Worm (Caenorhabditis elegans) whole organism, L3 larva: ENCODE results near the gene frpr-9.

Source experiments
- R02D3.7 ChIP-seq: fragments of 150-350 bp; optimal IDR thresholded peaks from 2 replicates; lab custom pipeline; 2014; ENCODE audit warnings: missing biosample characterization, missing genetic modification characterization
- ZK546.5 ChIP-seq: sonication (generic microtip); optimal IDR thresholded peaks from 2 replicates; lab custom pipeline; 2017; ENCODE audit warnings: missing biosample characterization, missing genetic modification characterization
- ama-1 ChIP-seq: fragments of 150-350 bp; optimal IDR thresholded peaks from 2 replicates; lab custom pipeline; 2018
- ceh-16 ChIP-seq: sonication (generic microtip); optimal IDR thresholded peaks from 2 replicates; lab custom pipeline; 2017; ENCODE audit warnings: missing biosample characterization, missing genetic modification characterization
- ceh-28 ChIP-seq: fragments of 150-350 bp; optimal IDR thresholded peaks from 2 replicates; lab custom pipeline; 2014; ENCODE audit warnings: missing biosample characterization, missing genetic modification reagents, missing genetic modification characterization
- daf-12 ChIP-seq: fragments of 150-350 bp; optimal IDR thresholded peaks from 2 replicates; lab custom pipeline; 2014; ENCODE audit warnings: missing biosample characterization, missing genetic modification reagents, missing genetic modification characterization
- egl-27 ChIP-seq: sonication (generic microtip); optimal IDR thresholded peaks from 4 replicates; lab custom pipeline; 2017; ENCODE audit warnings: missing biosample characterization, missing genetic modification reagents, missing genetic modification characterization
- egl-5 ChIP-seq: fragments of 150-350 bp; optimal IDR thresholded peaks from 2 replicates; lab custom pipeline; 2017; ENCODE audit warnings: missing biosample characterization, missing genetic modification reagents, missing genetic modification characterization, inconsistent platforms
- elt-1 ChIP-seq: fragments of 150-350 bp; optimal IDR thresholded peaks from 2 replicates; lab custom pipeline; 2014; ENCODE audit warnings: missing biosample characterization, missing genetic modification characterization
- elt-2 ChIP-seq: sonication (generic microtip); optimal IDR thresholded peaks from 2 replicates; lab custom pipeline; 2016; ENCODE audit warnings: missing genetic modification reagents, mild to moderate bottlenecking, missing genetic modification characterization, missing compliant biosample characterization
- elt-3 ChIP-seq, 3 experiments: fragments of 150-350 bp in 1 of 3; sonication (generic microtip) in 2 of 3; optimal IDR thresholded peaks; 2 replicates in 2 of 3; 4 replicates in 1 of 3; lab custom pipeline; 2014 to 2017; ENCODE audit warnings: missing biosample characterization in 3 of 3, missing genetic modification characterization in 3 of 3
- eor-1 ChIP-seq, 2 experiments: fragments of 150-350 bp; optimal IDR thresholded peaks; 2 replicates each; lab custom pipeline; 2014 to 2018; ENCODE audit warnings: missing biosample characterization in 2 of 2, missing genetic modification characterization in 2 of 2
- fkh-10 ChIP-seq: sonication (generic microtip); optimal IDR thresholded peaks from 2 replicates; lab custom pipeline; 2017; ENCODE audit warnings: missing biosample characterization, missing genetic modification reagents, missing genetic modification characterization
- fkh-2 ChIP-seq: fragments of 150-350 bp; optimal IDR thresholded peaks from 2 replicates; lab custom pipeline; 2014; ENCODE audit warnings: missing biosample characterization, missing genetic modification reagents, missing genetic modification characterization
- fos-1 ChIP-seq: fragments of 150-350 bp; optimal IDR thresholded peaks from 2 replicates; lab custom pipeline; 2014; ENCODE audit warnings: missing biosample characterization, missing genetic modification characterization
- hmg-11 ChIP-seq: sonication (generic microtip); optimal IDR thresholded peaks from 2 replicates; lab custom pipeline; 2016; ENCODE audit warnings: missing genetic modification characterization, missing compliant biosample characterization
- jun-1 ChIP-seq: fragments of 150-350 bp; optimal IDR thresholded peaks from 2 replicates; lab custom pipeline; 2014; ENCODE audit warnings: missing biosample characterization, missing genetic modification reagents, missing genetic modification characterization
- lsy-12 ChIP-seq: sonication (generic microtip); optimal IDR thresholded peaks from 2 replicates; lab custom pipeline; 2016; ENCODE audit warnings: mild to moderate bottlenecking, missing genetic modification characterization, missing compliant biosample characterization
- mml-1 ChIP-seq: fragments of 150-350 bp; sonication (generic microtip); optimal IDR thresholded peaks from 3 replicates; lab custom pipeline; 2014; ENCODE audit warnings: missing biosample characterization, missing genetic modification characterization
- nfya-1 ChIP-seq: sonication (generic microtip); optimal IDR thresholded peaks from 2 replicates; lab custom pipeline; 2017; ENCODE audit warnings: missing genetic modification characterization, mild to moderate bottlenecking, missing compliant biosample characterization, antibody characterized with exemption, moderate library complexity; ENCODE audit not compliant: insufficient read depth
- nhr-11 ChIP-seq: fragments of 150-350 bp; optimal IDR thresholded peaks from 2 replicates; lab custom pipeline; 2014; ENCODE audit warnings: missing biosample characterization, missing genetic modification characterization
- nhr-12 ChIP-seq: fragments of 150-350 bp; optimal IDR thresholded peaks from 2 replicates; lab custom pipeline; 2014; ENCODE audit warnings: missing biosample characterization, missing genetic modification characterization
- nhr-23 ChIP-seq: fragments of 150-350 bp; optimal IDR thresholded peaks from 2 replicates; lab custom pipeline; 2014; ENCODE audit warnings: missing biosample characterization, missing genetic modification reagents, missing genetic modification characterization
- nhr-237 ChIP-seq: fragments of 150-350 bp; optimal IDR thresholded peaks from 2 replicates; lab custom pipeline; 2014; ENCODE audit warnings: missing biosample characterization, missing genetic modification characterization
- nhr-25 ChIP-seq: sonication (generic microtip); optimal IDR thresholded peaks from 2 replicates; lab custom pipeline; 2017; ENCODE audit warnings: missing biosample characterization, missing genetic modification characterization
- nhr-28 ChIP-seq: fragments of 150-350 bp; optimal IDR thresholded peaks from 2 replicates; lab custom pipeline; 2014; ENCODE audit warnings: missing biosample characterization, missing genetic modification characterization
- nhr-76 ChIP-seq: fragments of 150-350 bp; sonication (generic microtip); optimal IDR thresholded peaks from 5 replicates; lab custom pipeline; 2014; ENCODE audit warnings: missing biosample characterization, missing genetic modification characterization
- nhr-77 ChIP-seq: fragments of 150-350 bp; optimal IDR thresholded peaks from 2 replicates; lab custom pipeline; 2014; ENCODE audit warnings: missing biosample characterization, missing genetic modification characterization
- pha-4 ChIP-seq: fragments of 150-350 bp; optimal IDR thresholded peaks from 2 replicates; lab custom pipeline; 2014; ENCODE audit warnings: missing biosample characterization, missing genetic modification reagents, missing genetic modification characterization
- pqm-1 ChIP-seq: fragments of 150-350 bp; optimal IDR thresholded peaks from 2 replicates; lab custom pipeline; 2017; ENCODE audit warnings: missing biosample characterization, missing genetic modification characterization, inconsistent platforms
- snpc-4 ChIP-seq: fragments of 150-350 bp; optimal IDR thresholded peaks from 2 replicates; lab custom pipeline; 2014; ENCODE audit warnings: missing biosample characterization, missing genetic modification characterization
- unc-39 ChIP-seq: sonication (generic microtip); optimal IDR thresholded peaks from 4 replicates; lab custom pipeline; 2017; ENCODE audit warnings: missing biosample characterization, missing genetic modification characterization
- unc-62 ChIP-seq: fragments of 150-350 bp; sonication (generic microtip); optimal IDR thresholded peaks from 4 replicates; lab custom pipeline; 2014; ENCODE audit warnings: missing biosample characterization, missing genetic modification reagents, missing genetic modification characterization
- zag-1 ChIP-seq: fragments of 150-350 bp; optimal IDR thresholded peaks from 2 replicates; lab custom pipeline; 2014; ENCODE audit warnings: missing biosample characterization, missing genetic modification characterization
- ztf-11 ChIP-seq: fragments of 150-350 bp; optimal IDR thresholded peaks from 2 replicates; lab custom pipeline; 2014; ENCODE audit warnings: missing biosample characterization, missing genetic modification characterization
- ztf-4 ChIP-seq: fragments of 150-350 bp; optimal IDR thresholded peaks from 2 replicates; lab custom pipeline; 2014; ENCODE audit warnings: missing biosample characterization, missing genetic modification characterization

Gene frpr-9

DNA sequence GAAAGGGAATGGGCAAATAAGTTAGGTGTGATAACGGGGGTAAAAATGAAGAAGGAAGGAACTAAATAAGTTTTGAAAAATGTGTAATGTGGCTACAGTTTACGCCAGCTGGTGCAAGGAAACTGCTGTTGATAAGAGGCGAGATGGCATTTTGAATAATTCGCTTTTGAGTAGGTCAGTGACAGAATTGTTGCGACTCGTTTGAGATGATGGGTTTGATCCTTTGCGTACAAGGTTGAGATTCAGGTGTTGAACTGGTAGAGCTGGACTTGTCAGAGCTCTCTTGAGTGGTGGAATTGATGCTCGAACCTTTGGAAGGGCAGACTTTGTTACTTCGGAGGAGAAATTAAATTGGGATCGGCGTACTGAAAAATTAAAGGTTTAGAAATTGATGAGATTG, 19.9 kb downstream of the frpr-9 start:
- TF ChIP-seq nhr-25 (tag; lab: Kevin White, UChicago) (peak; percentile 10), nhr-77 (tag; lab: Kevin White, UChicago) (no peak), unc-39 (tag; lab: Kevin White, UChicago) (no peak)
- TF ChIP-seq, all 47 proteins: peak for 1

DNA sequence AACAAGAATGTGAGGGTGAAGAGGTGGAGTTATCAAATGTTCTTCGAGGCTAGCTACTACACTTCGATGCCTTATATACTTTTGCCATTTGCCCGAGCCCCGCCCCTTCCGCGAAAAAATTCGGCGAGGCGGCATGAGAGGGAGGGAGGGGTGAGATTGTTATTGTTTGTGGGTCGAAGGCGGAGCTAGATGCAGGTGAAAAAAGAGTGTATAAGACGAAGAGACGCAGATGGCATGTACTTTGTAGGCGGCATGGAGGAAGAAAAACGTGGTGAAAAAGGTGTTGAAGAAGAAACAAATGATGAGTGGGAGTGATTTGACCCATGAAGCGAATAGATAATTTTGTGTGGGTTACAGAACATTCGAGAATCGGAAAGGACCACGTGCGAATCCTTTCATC, 20.5 kb downstream of the frpr-9 start, which contains the start of gene C13G3.1:
TSS of gene C13G3.1 (minus strand) at position 47 of the 400 bp plus-strand sequence.
- TF ChIP-seq nhr-25 (tag; lab: Kevin White, UChicago) (peak; percentile 3), jun-1 (no peak)

DNA sequence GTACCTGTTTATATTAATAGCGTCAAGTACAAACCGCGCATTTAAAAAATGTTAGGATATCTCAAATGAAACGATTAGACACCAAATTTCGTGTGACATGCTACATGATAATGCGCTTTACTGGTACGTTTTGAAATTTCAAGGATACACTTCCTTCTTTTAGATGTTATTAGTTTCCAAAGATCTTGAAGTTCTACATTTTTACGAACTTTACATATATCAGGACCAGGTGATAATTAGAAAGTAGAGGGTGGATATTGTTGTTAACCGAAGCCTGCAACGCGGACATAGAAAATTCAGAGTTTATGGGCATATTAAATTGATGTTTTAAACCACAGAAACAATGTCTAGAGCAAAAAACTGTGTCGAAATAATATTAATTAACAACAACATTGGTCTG, 21.3 kb downstream of the frpr-9 start:
- TF ChIP-seq snpc-4 (tag; lab: Kevin White, UChicago) (no peak), nhr-76 (tag; lab: Kevin White, UChicago) (no peak), elt-3 (tag; optimal IDR thresholded peaks at IDR 0.05; lab: Kevin White, UChicago) (no peak), nhr-237 (tag; lab: Kevin White, UChicago) (no peak), egl-27 (no peak), ceh-28 (no peak), mml-1 (tag; lab: Kevin White, UChicago) (no peak), pqm-1 (tag; lab: Kevin White, UChicago) (no peak), ztf-11 (no peak), ZK546.5 (no peak), nhr-12 (no peak), nhr-11 (no peak)

DNA sequence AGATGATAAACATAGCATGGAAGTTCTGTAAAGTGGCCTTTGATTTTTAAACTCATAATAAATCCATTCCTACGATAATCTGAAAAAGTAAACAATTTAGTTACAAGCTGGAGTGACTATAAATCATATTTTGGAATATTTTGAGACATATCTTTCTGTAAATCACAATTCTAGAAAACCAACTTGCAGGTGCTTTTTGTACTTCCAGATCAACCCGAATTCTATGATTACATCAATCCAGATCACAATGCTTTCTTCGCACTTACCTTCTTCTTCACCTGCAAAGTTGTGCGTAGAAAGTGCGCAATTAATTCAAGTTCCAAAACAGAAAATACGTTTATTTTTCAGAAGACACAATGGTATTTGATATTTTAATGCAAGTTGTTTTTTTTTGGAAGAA, 22.9 kb downstream of the frpr-9 start:
- no peak for TF ChIP-seq ceh-28
- no peak for TF ChIP-seq hmg-11 (tag; lab: Kevin White, UChicago)
- no peak for TF ChIP-seq fos-1
- TF ChIP-seq ztf-4: no peak
- TF ChIP-seq jun-1: no peak
- no peak for TF ChIP-seq nhr-25 (tag; lab: Kevin White, UChicago)
- no peak for TF ChIP-seq elt-1 (tag; lab: Kevin White, UChicago)
- TF ChIP-seq nhr-77 (tag; lab: Kevin White, UChicago): no peak

DNA sequence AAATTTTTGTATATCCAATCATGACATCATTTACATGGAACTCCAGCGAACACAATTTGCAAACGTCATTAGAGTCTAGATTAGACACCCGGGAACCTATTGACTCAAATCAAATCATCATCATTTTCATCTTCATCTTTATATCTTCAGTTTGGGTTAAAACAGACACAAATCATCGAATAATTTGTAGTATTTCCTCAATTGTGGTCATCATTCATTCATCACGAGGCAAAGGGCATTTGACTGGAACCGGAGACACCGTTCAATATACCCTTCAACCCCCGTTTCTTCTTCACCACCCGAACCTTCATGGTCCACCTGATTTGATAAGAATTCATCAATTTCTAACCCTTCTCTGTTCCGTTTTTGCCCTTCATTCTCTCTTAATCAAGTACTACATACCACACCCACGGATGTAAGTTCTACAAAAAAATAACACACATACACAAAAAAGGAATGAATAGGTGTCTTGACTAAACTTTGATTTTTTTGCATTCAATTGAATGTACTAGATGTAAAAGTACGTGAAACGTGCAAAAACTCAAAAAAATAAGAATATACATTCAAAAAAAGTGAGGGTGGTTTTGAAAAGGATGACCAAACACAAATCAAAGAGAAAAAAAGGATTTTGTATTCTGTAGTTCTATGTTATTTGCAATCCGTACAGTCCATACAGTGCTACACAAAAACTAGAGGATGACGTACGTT, 25.1 kb downstream of the frpr-9 start:
- TF ChIP-seq ama-1 (lab: Kevin White, UChicago) (no peak), ZK546.5 (no peak), R02D3.7 (tag; lab: Kevin White, UChicago) (no peak), nhr-11 (no peak), ceh-16 (tag; lab: Kevin White, UChicago) (no peak), daf-12 (no peak), fkh-2 (tag; lab: Kevin White, UChicago) (no peak), elt-2 (tag; lab: Kevin White, UChicago) (no peak), eor-1 (tag; optimal IDR thresholded peaks at IDR 0.05; lab: Kevin White, UChicago) (no peak), ztf-4 (no peak), jun-1 (no peak), zag-1 (tag; lab: Kevin White, UChicago) (no peak), egl-5 (tag; lab: Kevin White, UChicago) (no peak), pha-4 (tag; lab: Kevin White, UChicago) (no peak), fkh-10 (GFP tag; lab: Kevin White, UChicago) (no peak), hmg-11 (tag; lab: Kevin White, UChicago) (no peak), nhr-23 (tag; lab: Kevin White, UChicago) (no peak), nhr-28 (tag; lab: Kevin White, UChicago) (no peak), unc-62 (GFP tag; lab: Kevin White, UChicago) (no peak)

DNA sequence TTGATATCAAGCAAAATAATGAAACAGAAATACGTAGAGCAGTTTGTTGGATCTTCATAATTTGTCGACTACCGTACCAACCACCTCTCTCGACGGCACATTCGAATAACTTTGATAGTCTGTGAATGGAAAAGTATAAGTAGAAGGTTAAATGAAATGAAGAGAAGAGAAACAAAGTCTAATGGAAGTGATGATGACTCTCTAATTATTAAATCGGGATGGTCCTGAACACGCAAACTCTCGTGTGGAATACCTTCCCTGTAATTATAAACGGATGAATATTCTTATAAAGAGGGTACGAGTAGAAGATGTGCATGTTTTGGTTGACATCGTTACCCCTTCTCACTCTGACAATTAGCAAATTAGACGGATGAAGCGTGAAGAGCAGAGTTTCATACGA, 30.9 kb downstream of the frpr-9 start, which contains the start of the genes C13G3.12 and hot-6:
TSS of gene C13G3.12 (minus strand) at position 101 of the 400 bp plus-strand sequence.
TSS of gene hot-6 (minus strand) at position 121 of the 400 bp plus-strand sequence.
- TF ChIP-seq elt-3 (tag; optimal IDR thresholded peaks at IDR 0.05; lab: Kevin White, UChicago) (no peak), fkh-2 (tag; lab: Kevin White, UChicago) (no peak), nhr-23 (tag; lab: Kevin White, UChicago) (no peak), pqm-1 (tag; lab: Kevin White, UChicago) (no peak), nfya-1 (tag; lab: Kevin White, UChicago) (no peak), lsy-12 (tag; lab: Kevin White, UChicago) (no peak)
